Fruit fly (Drosophila melanogaster): ENCODE measurements around the gene wwk.

DNA sequence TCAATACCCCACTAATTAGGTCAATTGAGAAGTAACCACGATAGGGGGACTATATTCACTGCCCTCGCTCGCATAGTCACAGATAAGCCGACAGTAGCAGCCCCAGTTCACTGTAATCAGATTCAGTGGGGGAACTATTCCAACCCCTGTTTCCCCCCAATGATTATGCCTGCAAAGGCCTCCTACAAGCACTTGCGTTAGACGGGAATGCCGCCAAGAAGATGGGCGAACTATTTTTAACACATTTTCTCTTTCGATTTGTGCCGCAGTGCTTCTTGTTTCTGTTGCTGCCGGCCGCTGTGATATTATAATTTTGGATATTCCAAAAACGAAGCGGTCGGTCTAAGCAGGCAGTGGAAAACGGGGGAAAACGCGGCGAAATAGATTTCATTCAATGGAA lies 8.9 kb upstream of the wwk start:
- TF ChIP-seq pad (GFP tag; optimal IDR thresholded peaks at IDR 0.05) (no peak), CG1620 (GFP tag; optimal IDR thresholded peaks at IDR 0.05) (no peak), Clk (GFP tag; optimal IDR thresholded peaks at IDR 0.05) (no peak), CG5204 (GFP tag; optimal IDR thresholded peaks at IDR 0.05) (no peak)

Data from whole organism, adult.